Fruit fly (Drosophila melanogaster) whole organism, embryonic: ENCODE data around the gene Cpr65Au.

ENCODE experiments used
- Awh ChIP-seq: fragments of 200-800 bp; sonication (Bioruptor generic); IDR thresholded peaks from 2 replicates; pipeline ENCODE4, ENCODE4 v1.3.6; 2022; ENCODE audit warnings: missing biosample characterization, missing genetic modification characterization
- CG3726 ChIP-seq: fragments of 200-800 bp; sonication (Bioruptor generic); IDR thresholded peaks from 3 replicates; pipeline ENCODE4, ENCODE4 v1.3.6; 2022; ENCODE audit warnings: missing biosample characterization, missing genetic modification characterization
- CG4360 ChIP-seq: fragments of 200-800 bp; sonication (Bioruptor generic); IDR thresholded peaks from 2 replicates; pipeline ENCODE4 v1.3.6; 2022; ENCODE audit warnings: missing biosample characterization, missing genetic modification characterization
- Kr ChIP-seq: fragments of 200-800 bp; sonication (Bioruptor generic); optimal IDR thresholded peaks from 2 replicates; lab custom pipeline; 2017; ENCODE audit warnings: missing biosample characterization, mild to moderate bottlenecking, missing genetic modification characterization
- dysf ChIP-seq: fragments of 200-800 bp; sonication (Bioruptor generic); IDR thresholded peaks from 3 replicates; pipeline ENCODE4 v1.3.6; 2022; ENCODE audit warnings: missing biosample characterization, missing genetic modification characterization

- TF ChIP-seq Awh = 0 out of 2 replicates have a peak, but pooled peaks have one; percentile 40
- no peak for TF ChIP-seq CG3726 (GFP tag; lab: Robert Waterston, UW)
- TF ChIP-seq dysf (GFP tag; lab: Robert Waterston, UW) = peak; percentile 57; the same call in 2 of the 3 replicates
- TF ChIP-seq CG4360 (GFP tag; lab: Robert Waterston, UW) = no peak
- no peak for TF ChIP-seq Kr (GFP tag; lab: Kevin White, UChicago)
Observed at dm6 chr3L:6157327-6158032, 25.6 kb upstream of the Cpr65Au start, which contains the start of gene CG13297.
